Fruit fly (Drosophila melanogaster): ENCODE measurements around the gene Septin1.

The Septin1 gene

DNA sequence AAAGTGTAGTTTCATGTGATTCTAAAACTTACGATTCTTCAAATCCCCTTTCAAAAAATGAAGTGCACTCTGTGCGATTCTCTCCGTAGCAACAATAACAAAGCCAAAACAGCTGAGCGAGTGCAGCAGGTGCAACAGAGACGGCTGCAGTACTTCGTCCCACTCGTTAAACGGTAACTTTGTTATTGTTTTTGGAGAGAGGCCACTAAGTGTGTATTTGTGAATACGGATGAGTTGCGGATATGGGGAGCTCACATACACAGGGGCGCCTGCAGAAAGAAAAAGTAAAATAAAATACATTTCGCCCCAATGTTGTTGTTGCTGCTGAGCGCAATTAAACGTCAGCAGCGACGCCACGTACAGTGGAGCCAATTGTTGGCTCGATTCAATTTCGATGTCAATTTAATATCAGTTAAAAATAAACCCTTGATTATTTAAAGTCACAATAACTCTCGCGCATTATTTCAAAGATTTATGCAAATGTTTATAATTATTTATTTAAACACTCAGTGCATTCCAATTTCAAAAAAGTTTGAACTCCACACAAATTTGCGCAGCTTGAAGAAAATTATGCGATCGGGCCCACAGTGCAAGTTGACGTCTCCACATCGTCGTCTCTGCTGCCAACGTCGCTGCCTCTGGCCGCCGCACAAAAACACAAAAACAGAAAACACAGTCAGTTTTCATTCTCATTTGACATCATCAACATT is 9.4 kb downstream of the Septin1 start (continued):
- TF ChIP-seq MESR4 (GFP tag; optimal IDR thresholded peaks at IDR 0.05) (peak; percentile 39), sc (optimal IDR thresholded peaks at IDR 0.05) (no peak), sc (GFP tag; optimal IDR thresholded peaks at IDR 0.05) (peak; percentile 95), CG14965 (GFP tag; optimal IDR thresholded peaks at IDR 0.05; ENCODE audit: borderline replicate concordance) (peak; percentile 59), Optix (GFP tag; IDR thresholded peaks at IDR 0.05) (peak; percentile 95), Fer1 (GFP tag; optimal IDR thresholded peaks at IDR 0.05) (peak; percentile 98), CG11093 (GFP tag; IDR thresholded peaks at IDR 0.05) (peak; percentile 96), cg (GFP tag; optimal IDR thresholded peaks at IDR 0.05) (peak; percentile 49)

DNA sequence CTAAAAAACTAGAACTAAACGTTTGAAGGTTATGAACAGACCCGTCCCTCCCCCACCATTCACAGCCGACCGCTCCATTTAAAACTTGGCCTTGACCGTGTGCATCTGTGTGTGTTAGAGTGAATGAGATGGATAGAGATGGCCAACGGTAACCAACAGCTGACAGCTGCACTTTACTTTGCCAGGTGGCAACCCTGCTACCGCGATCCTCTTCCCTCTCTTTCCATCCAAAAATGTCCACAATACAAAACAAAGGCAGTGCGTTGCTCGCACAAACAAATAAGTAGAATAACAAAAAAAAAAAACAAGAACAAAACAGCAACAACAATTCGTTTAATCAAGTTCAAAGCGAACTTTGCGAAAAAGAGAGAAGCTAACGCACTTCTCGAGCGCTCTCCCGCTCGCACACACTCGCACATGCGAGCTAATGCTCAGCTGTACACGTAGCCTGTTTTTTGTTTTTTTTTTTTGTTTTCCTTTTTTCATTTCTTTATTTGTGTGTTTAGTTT is 10.4 kb downstream of the Septin1 start:
- TF ChIP-seq CG8478 (optimal IDR thresholded peaks at IDR 0.05), result peak; percentile 33
- TF ChIP-seq CG7271 (tag; optimal IDR thresholded peaks at IDR 0.05), result no peak
- TF ChIP-seq crol (GFP tag; IDR thresholded peaks at IDR 0.05), result peak; percentile 73
- TF ChIP-seq nau (GFP tag; optimal IDR thresholded peaks at IDR 0.05), result peak; percentile 48
- no peak for TF ChIP-seq CG14441 (GFP tag; IDR thresholded peaks at IDR 0.05)
- no peak for TF ChIP-seq ranshi (GFP tag; IDR thresholded peaks at IDR 0.05)
- no peak for TF ChIP-seq CG11504 (tag; optimal IDR thresholded peaks at IDR 0.05)
- no peak for TF ChIP-seq ems (GFP tag; optimal IDR thresholded peaks at IDR 0.05)
- no peak for TF ChIP-seq CG6254 (GFP tag; optimal IDR thresholded peaks at IDR 0.05)
- peak; percentile 68 for TF ChIP-seq CG10321 (GFP tag; IDR thresholded peaks at IDR 0.05)
- no peak for TF ChIP-seq CG31441 (GFP tag; IDR thresholded peaks at IDR 0.05)
- TF ChIP-seq sqz (GFP tag; optimal IDR thresholded peaks at IDR 0.05), result peak; percentile 22
- peak; percentile 74 for TF ChIP-seq CG1832 (GFP tag; optimal IDR thresholded peaks at IDR 0.05)
- no peak for TF ChIP-seq schlank (tag; optimal IDR thresholded peaks at IDR 0.05)
- no peak for TF ChIP-seq NC2β (GFP tag; optimal IDR thresholded peaks at IDR 0.05)
- TF ChIP-seq Dad (GFP tag; optimal IDR thresholded peaks at IDR 0.05), result no peak
- peak; percentile 32 for TF ChIP-seq Med (GFP tag)
- no peak for TF ChIP-seq CG15073 (GFP tag; optimal IDR thresholded peaks at IDR 0.05)
- no peak for TF ChIP-seq CG8089 (GFP tag; optimal IDR thresholded peaks at IDR 0.05)
- TF ChIP-seq wor (GFP tag; IDR thresholded peaks at IDR 0.05), result no peak
- no peak for TF ChIP-seq Myb (GFP tag; optimal IDR thresholded peaks at IDR 0.05)
- no peak for TF ChIP-seq TFAM (GFP tag; optimal IDR thresholded peaks at IDR 0.05)
- no peak for TF ChIP-seq lov (optimal IDR thresholded peaks at IDR 0.05)
- TF ChIP-seq lov (GFP tag; IDR thresholded peaks at IDR 0.05), result no peak
- TF ChIP-seq Aef1 (GFP tag; IDR thresholded peaks at IDR 0.05), result 0 out of 3 replicates have a peak, but pooled peaks have one; percentile 23
- no peak for TF ChIP-seq klu (GFP tag; IDR thresholded peaks at IDR 0.05)
- peak; percentile 94 for TF ChIP-seq bigmax (GFP tag; optimal IDR thresholded peaks at IDR 0.05)
- TF ChIP-seq CG3838 (GFP tag; optimal IDR thresholded peaks at IDR 0.05), result no peak
- no peak for TF ChIP-seq Ets97D (GFP tag; optimal IDR thresholded peaks at IDR 0.05)
- no peak for TF ChIP-seq otp (GFP tag; IDR thresholded peaks at IDR 0.05)
- no peak for TF ChIP-seq CkIIα-i1 (GFP tag; IDR thresholded peaks at IDR 0.05)
- TF ChIP-seq tap (tag; optimal IDR thresholded peaks at IDR 0.05), result no peak
- TF ChIP-seq Doc3 (GFP tag; IDR thresholded peaks at IDR 0.05; ENCODE audit: partially characterized antibody), result no peak
- TF ChIP-seq fd64A (GFP tag; optimal IDR thresholded peaks at IDR 0.05), result no peak
- TF ChIP-seq twi (tag; optimal IDR thresholded peaks at IDR 0.05), result no peak
- TF ChIP-seq nom (GFP tag; optimal IDR thresholded peaks at IDR 0.05), result peak; percentile 11
- TF ChIP-seq crp (GFP tag; optimal IDR thresholded peaks at IDR 0.05), result peak in 1 of 2 experiments; percentile 84
- TF ChIP-seq gt (GFP tag; IDR thresholded peaks at IDR 0.05), result no peak
- TF ChIP-seq her (GFP tag; optimal IDR thresholded peaks at IDR 0.05), result no peak
- TF ChIP-seq lilli (GFP tag; optimal IDR thresholded peaks at IDR 0.05), result no peak
- no peak for TF ChIP-seq CG8281 (tag; optimal IDR thresholded peaks at IDR 0.05)
- no peak for TF ChIP-seq disco-r (GFP tag; optimal IDR thresholded peaks at IDR 0.05)

All from whole organism, embryonic.